Worm (Caenorhabditis elegans): ENCODE measurements around the gene rpl-3.

Gene rpl-3

DNA sequence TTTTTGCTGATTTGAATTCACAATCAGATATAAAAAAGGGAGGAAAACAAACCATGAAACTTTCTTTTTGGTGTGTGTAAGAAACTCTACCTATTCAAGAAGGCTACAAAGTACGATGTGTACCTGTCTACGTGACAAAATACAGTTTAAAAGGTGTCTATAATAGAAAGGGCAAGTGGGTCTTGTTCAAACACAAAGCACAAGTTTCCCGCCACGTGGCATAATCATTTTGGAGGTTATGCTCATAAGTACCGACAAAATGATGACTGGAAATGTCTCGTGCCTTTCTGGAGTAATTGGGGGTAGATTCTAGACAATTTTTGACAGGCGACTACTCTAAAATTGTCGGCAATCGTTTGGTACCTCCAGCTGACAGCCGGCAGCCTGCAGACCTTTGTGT, 7.2 kb downstream of the rpl-3 start:
- no peak for TF ChIP-seq hmbx-1 (tag; optimal IDR thresholded peaks at IDR 0.05)
- no peak for TF ChIP-seq ets-7 (tag; optimal IDR thresholded peaks at IDR 0.05)
- no peak for TF ChIP-seq ceh-36 (tag; optimal IDR thresholded peaks at IDR 0.05)
- TF ChIP-seq tbx-11 (GFP tag; IDR thresholded peaks at IDR 0.05) = no peak

DNA sequence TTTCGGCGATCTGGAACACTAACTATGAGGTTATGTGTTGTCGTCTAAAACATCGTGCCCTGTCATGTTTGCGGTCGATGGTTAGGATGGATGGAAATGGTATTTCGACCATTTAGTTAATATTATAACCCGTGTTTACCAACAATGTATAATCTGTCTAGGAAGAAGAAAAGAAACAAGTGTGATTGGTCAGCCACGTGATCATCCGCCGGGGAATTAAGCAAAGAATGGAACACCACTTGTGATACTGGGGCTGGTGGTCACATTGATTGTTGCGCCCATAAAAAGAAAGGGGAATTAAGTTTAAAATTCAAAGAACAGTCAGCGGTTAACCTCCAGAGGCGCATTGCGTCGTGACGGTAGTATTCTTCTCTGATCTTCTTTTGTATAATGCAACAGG, 8.0 kb downstream of the rpl-3 start:
- TF ChIP-seq ceh-36 (tag; optimal IDR thresholded peaks at IDR 0.05) (no peak), tbx-11 (GFP tag; IDR thresholded peaks at IDR 0.05) (no peak), hnd-1 (tag; optimal IDR thresholded peaks at IDR 0.05) (no peak), sea-1 (GFP tag; conservative IDR thresholded peaks at IDR 0.05) (no peak), tbx-37 (GFP tag; conservative IDR thresholded peaks at IDR 0.05) (no peak), ama-1 (optimal IDR thresholded peaks at IDR 0.05) (no peak), F13C5.2 (tag; optimal IDR thresholded peaks at IDR 0.05) (no peak), B0310.2 (tag; optimal IDR thresholded peaks at IDR 0.05) (no peak), hmbx-1 (tag; optimal IDR thresholded peaks at IDR 0.05) (no peak), aly-1 (tag; optimal IDR thresholded peaks at IDR 0.05) (no peak), pes-1 (GFP tag; IDR thresholded peaks at IDR 0.05) (no peak), hmg-4 (GFP tag; optimal IDR thresholded peaks at IDR 0.05) (no peak), flt-1 (GFP tag; IDR thresholded peaks at IDR 0.05) (no peak), tra-4 (tag; optimal IDR thresholded peaks at IDR 0.05) (no peak), ets-7 (tag; optimal IDR thresholded peaks at IDR 0.05) (no peak), ceh-13 (GFP tag; optimal IDR thresholded peaks at IDR 0.05) (no peak), scrt-1 (GFP tag; IDR thresholded peaks at IDR 0.05) (no peak)

DNA sequence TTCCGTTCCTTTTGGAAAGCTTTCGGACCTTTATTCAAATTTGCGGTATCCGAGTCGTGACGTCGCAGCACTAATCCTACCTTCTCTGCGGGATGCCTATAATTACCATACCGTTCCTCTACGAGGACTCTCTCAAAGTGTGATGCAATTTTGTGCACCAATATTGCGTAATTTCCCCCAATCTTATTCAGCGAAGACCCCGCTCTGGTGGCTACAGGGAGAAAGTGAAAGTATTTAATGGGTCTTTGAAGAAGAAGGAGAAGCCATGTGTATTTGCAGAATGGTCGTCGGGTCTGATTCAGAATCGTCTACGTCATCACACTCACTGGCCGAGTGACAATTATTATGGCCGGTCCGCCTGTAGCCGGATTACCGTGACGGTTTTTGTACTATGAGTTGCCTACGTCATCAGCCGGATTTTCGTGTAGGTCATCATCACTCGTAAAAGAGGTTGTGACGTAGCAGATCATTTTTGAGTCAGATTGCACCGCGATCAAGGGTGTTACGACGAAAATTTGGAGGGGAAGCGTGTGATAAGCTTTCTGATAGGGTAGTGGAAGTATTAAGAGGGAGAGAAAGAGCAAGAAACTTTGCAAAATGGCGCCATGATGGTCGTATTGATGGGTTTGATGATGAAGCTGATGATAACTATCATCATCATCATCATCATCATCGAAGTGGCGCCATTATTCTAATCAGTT, 8.7 kb downstream of the rpl-3 start:
- TF ChIP-seq ceh-36 (tag; optimal IDR thresholded peaks at IDR 0.05) (peak; percentile 56), flt-1 (GFP tag; IDR thresholded peaks at IDR 0.05) (no peak)

DNA sequence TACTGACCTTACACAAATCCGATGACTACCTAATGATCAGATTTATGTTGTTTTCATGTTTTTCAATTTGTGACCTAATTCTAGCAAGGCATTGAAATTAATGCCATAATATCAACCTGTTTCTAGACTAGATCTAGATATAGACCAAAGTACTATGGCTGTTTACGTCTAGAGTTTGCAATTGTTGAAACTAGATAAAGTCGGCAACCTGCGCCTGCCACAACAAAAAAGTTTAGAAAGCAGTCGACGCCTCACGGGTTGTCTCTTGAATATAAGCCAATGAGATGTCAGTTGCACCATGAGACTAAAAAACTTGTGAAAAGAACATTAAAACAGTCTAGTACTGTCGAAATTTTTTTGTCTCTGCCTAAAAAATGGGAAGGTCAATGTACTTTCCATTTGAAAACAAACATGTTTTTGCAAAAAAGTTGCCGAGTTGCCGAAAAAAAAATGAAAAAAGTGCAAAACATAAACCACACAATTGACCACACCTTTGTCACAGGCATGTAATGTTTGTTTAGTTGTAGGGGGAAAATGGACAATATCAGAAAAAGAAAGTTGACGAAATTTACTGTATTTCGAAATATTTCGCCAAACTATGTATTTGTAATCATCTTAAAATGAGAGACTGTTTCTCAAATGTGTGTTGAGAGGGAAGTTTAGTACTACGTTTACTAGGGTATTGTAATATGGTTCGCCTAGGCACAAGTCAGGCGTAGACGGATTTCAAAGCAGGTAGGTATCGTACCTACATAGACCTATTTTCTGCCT, 11.5 kb downstream of the rpl-3 start:
- TF ChIP-seq sea-1 (GFP tag; conservative IDR thresholded peaks at IDR 0.05) (no peak), tra-4 (tag; optimal IDR thresholded peaks at IDR 0.05) (no peak), aly-1 (tag; optimal IDR thresholded peaks at IDR 0.05) (no peak), F13C5.2 (tag; optimal IDR thresholded peaks at IDR 0.05) (no peak), ceh-36 (tag; optimal IDR thresholded peaks at IDR 0.05) (no peak), hmg-4 (GFP tag; optimal IDR thresholded peaks at IDR 0.05) (no peak), tbx-37 (GFP tag; conservative IDR thresholded peaks at IDR 0.05) (no peak), tbx-11 (GFP tag; IDR thresholded peaks at IDR 0.05) (no peak), hmbx-1 (tag; optimal IDR thresholded peaks at IDR 0.05) (no peak), hnd-1 (tag; optimal IDR thresholded peaks at IDR 0.05) (no peak), ama-1 (optimal IDR thresholded peaks at IDR 0.05) (no peak), pes-1 (GFP tag; IDR thresholded peaks at IDR 0.05) (no peak), ceh-13 (GFP tag; optimal IDR thresholded peaks at IDR 0.05) (no peak), ets-7 (tag; optimal IDR thresholded peaks at IDR 0.05) (no peak), flt-1 (GFP tag; IDR thresholded peaks at IDR 0.05) (no peak), B0310.2 (tag; optimal IDR thresholded peaks at IDR 0.05) (no peak)

DNA sequence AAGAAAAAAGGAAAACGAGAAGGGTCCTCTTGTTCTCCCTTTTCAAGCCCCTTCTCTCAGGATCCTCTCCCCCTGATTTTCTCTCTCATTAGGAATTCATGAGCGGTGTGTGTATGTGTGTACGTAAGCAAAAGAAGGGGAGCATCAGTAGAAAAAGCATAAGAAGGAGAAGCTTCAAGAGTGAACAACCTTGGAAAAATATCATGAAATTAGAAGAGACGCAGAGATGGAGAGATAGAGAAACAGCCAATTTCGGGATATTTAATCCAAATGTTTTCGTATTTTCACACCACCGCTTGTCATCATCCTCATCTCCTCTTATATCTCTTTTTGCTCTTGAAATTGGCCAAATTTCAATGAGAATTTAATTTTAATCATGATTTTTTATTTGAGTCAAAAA, 15.5 kb downstream of the rpl-3 start:
- TF ChIP-seq ceh-13 (GFP tag; optimal IDR thresholded peaks at IDR 0.05) (no peak), B0310.2 (tag; optimal IDR thresholded peaks at IDR 0.05) (no peak), hmbx-1 (tag; optimal IDR thresholded peaks at IDR 0.05) (no peak), aly-1 (tag; optimal IDR thresholded peaks at IDR 0.05) (no peak), scrt-1 (GFP tag; IDR thresholded peaks at IDR 0.05) (no peak), tra-4 (tag; optimal IDR thresholded peaks at IDR 0.05) (no peak), hmg-4 (GFP tag; optimal IDR thresholded peaks at IDR 0.05) (no peak), ceh-36 (tag; optimal IDR thresholded peaks at IDR 0.05) (no peak), pes-1 (GFP tag; IDR thresholded peaks at IDR 0.05) (no peak), tbx-11 (GFP tag; IDR thresholded peaks at IDR 0.05) (no peak)

DNA sequence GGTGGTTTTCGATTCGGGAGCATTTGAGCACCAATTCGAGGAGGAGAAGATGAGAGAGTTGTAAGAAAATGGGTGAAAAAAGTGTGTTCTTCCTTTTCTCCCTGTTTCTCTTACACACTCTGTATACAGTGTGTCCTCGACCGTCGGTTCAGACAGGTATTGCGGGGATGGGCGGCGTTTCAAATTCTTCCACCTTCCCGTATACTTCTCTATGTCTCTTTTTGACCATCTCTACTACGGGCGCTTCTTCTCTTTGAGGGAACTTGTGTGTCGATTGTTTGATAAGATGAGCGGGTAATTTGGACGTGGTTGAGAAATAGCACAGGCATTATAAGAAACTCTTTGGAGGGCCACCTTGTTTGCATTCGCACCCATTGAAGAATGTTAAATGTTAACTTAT, 19.9 kb downstream of the rpl-3 start:
- TF ChIP-seq sea-1 (GFP tag; conservative IDR thresholded peaks at IDR 0.05) (no peak), tra-4 (tag; optimal IDR thresholded peaks at IDR 0.05) (no peak), hmg-4 (GFP tag; optimal IDR thresholded peaks at IDR 0.05) (peak; percentile 18), pes-1 (GFP tag; IDR thresholded peaks at IDR 0.05) (no peak)

DNA sequence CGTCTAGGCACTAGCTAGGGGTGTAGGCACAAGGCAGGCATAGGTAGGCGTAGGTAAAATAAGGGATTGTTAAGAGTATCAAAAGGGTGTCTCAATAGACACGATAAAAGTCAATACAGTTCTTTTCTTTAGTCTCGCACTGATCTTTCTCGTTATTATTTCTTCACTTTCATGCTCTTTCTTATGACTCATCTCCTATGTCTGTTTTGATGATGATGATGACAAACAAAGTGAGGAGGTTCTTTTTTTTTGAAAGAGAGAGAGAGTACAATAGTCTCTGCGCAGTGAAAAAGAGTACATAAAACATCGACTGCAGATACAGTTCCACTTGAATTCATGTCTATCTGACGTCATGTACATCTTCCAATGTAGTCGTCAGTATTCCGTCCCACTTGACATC, 22.2 kb downstream of the rpl-3 start:
- TF ChIP-seq sea-1 (GFP tag; conservative IDR thresholded peaks at IDR 0.05) (no peak), tbx-37 (GFP tag; conservative IDR thresholded peaks at IDR 0.05) (no peak), B0310.2 (tag; optimal IDR thresholded peaks at IDR 0.05) (no peak), hnd-1 (tag; optimal IDR thresholded peaks at IDR 0.05) (no peak), flt-1 (GFP tag; IDR thresholded peaks at IDR 0.05) (no peak), hmg-4 (GFP tag; optimal IDR thresholded peaks at IDR 0.05) (no peak), tbx-11 (GFP tag; IDR thresholded peaks at IDR 0.05) (no peak), tra-4 (tag; optimal IDR thresholded peaks at IDR 0.05) (no peak), ama-1 (optimal IDR thresholded peaks at IDR 0.05) (no peak), ceh-13 (GFP tag; optimal IDR thresholded peaks at IDR 0.05) (no peak), scrt-1 (GFP tag; IDR thresholded peaks at IDR 0.05) (no peak), hmbx-1 (tag; optimal IDR thresholded peaks at IDR 0.05) (no peak), ceh-36 (tag; optimal IDR thresholded peaks at IDR 0.05) (no peak), F13C5.2 (tag; optimal IDR thresholded peaks at IDR 0.05) (no peak), aly-1 (tag; optimal IDR thresholded peaks at IDR 0.05) (no peak), pes-1 (GFP tag; IDR thresholded peaks at IDR 0.05) (no peak), ets-7 (tag; optimal IDR thresholded peaks at IDR 0.05) (no peak)
